Fruit fly (Drosophila melanogaster) whole organism, embryonic: Measurements from ENCODE around the gene Dbp73D.
A peak's percentile ranks its signal among the peaks of the same experiment; 100 is the strongest.

ENCODE experiments used
- ATbp ChIP-seq: fragments of 200-800 bp; sonication (Bioruptor generic); optimal IDR thresholded peaks from 2 replicates; lab custom pipeline; 2017; ENCODE audit warnings: missing biosample characterization, mild to moderate bottlenecking, missing genetic modification characterization, missing genetic modification reagents
- Abd-B ChIP-seq: fragments of 200-800 bp; sonication (Bioruptor generic); optimal IDR thresholded peaks from 2 replicates; lab custom pipeline; 2018; ENCODE audit warnings: missing biosample characterization, mild to moderate bottlenecking, missing genetic modification characterization, moderate library complexity
- Aef1 ChIP-seq: fragments of 200-800 bp; sonication (Bioruptor generic); IDR thresholded peaks from 3 replicates; pipeline ENCODE4 v1.3.6; 2022; ENCODE audit warnings: missing biosample characterization, missing genetic modification characterization
- Awh ChIP-seq: fragments of 200-800 bp; sonication (Bioruptor generic); IDR thresholded peaks from 2 replicates; pipeline ENCODE4, ENCODE4 v1.3.6; 2022; ENCODE audit warnings: missing biosample characterization, missing genetic modification characterization
- Blimp-1 ChIP-seq: fragments of 200-800 bp; sonication (Bioruptor generic); optimal IDR thresholded peaks from 3 replicates; lab custom pipeline; 2018; ENCODE audit warnings: missing biosample characterization, missing genetic modification characterization, mild to moderate bottlenecking, moderate library complexity, missing genetic modification reagents
- CG1024 ChIP-seq: fragments of 200-800 bp; sonication (Bioruptor generic); IDR thresholded peaks from 2 replicates; pipeline ENCODE4 v1.3.6; 2022; ENCODE audit warnings: missing biosample characterization, missing genetic modification characterization
- CG10959 ChIP-seq: fragments of 200-800 bp; sonication (Bioruptor generic); IDR thresholded peaks from 2 replicates; pipeline ENCODE4 v1.3.6; 2022; ENCODE audit warnings: missing biosample characterization, missing genetic modification characterization
- CG10979 ChIP-seq: fragments of 200-800 bp; sonication (Bioruptor generic); optimal IDR thresholded peaks from 2 replicates; lab custom pipeline; 2018; ENCODE audit warnings: missing biosample characterization, mild to moderate bottlenecking, missing genetic modification characterization, moderate library complexity
- CG14050 ChIP-seq: fragments of 200-800 bp; sonication (Bioruptor generic); IDR thresholded peaks from 3 replicates; pipeline ENCODE4 v1.3.6; 2022; ENCODE audit warnings: missing biosample characterization, missing genetic modification characterization
- CG14441 ChIP-seq: fragments of 200-800 bp; sonication (Bioruptor generic); IDR thresholded peaks from 2 replicates; pipeline ENCODE4 v1.3.6; 2022; ENCODE audit warnings: missing biosample characterization, missing genetic modification characterization
- CG14965 ChIP-seq: fragments of 200-800 bp; sonication (Bioruptor generic); optimal IDR thresholded peaks from 2 replicates; lab custom pipeline; 2016; ENCODE audit warnings: missing biosample characterization, missing genetic modification characterization, borderline replicate concordance
- CG15479 ChIP-seq: fragments of 200-800 bp; sonication (Bioruptor generic); optimal IDR thresholded peaks from 3 replicates; lab custom pipeline; 2019; ENCODE audit warnings: missing biosample characterization, mild to moderate bottlenecking, missing genetic modification characterization, moderate library complexity
- CG1603 ChIP-seq: fragments of 200-800 bp; sonication (Bioruptor generic); optimal IDR thresholded peaks from 2 replicates; lab custom pipeline; 2019; ENCODE audit warnings: missing biosample characterization, mild to moderate bottlenecking, missing genetic modification characterization, moderate library complexity
- CG2712 ChIP-seq: fragments of 200-800 bp; optimal IDR thresholded peaks from 3 replicates; lab custom pipeline; 2019; ENCODE audit warnings: missing biosample characterization, mild to moderate bottlenecking, missing genetic modification characterization, moderate library complexity
- CG2889 ChIP-seq: fragments of 200-800 bp; sonication (Bioruptor generic); IDR thresholded peaks from 3 replicates; pipeline ENCODE4 v1.3.6; 2022; ENCODE audit warnings: missing biosample characterization, missing genetic modification characterization
- CG3281 ChIP-seq: fragments of 200-800 bp; sonication (Bioruptor generic); optimal IDR thresholded peaks from 3 replicates; lab custom pipeline; 2017; ENCODE audit warnings: missing biosample characterization, mild to moderate bottlenecking, missing genetic modification characterization
- CG3847 ChIP-seq: fragments of 200-800 bp; sonication (Bioruptor generic); IDR thresholded peaks from 2 replicates; pipeline ENCODE4 v1.3.6; 2022; ENCODE audit warnings: missing biosample characterization, missing genetic modification characterization
- CG42726 ChIP-seq: fragments of 200-800 bp; sonication (Bioruptor generic); IDR thresholded peaks from 2 replicates; pipeline ENCODE4 v1.3.6; 2022; ENCODE audit warnings: missing biosample characterization, missing genetic modification characterization; ENCODE audit not compliant: partially characterized antibody
- CG4360 ChIP-seq: fragments of 200-800 bp; sonication (Bioruptor generic); IDR thresholded peaks from 2 replicates; pipeline ENCODE4 v1.3.6; 2022; ENCODE audit warnings: missing biosample characterization, missing genetic modification characterization
- CG4707 ChIP-seq: fragments of 200-800 bp; sonication (Bioruptor generic); optimal IDR thresholded peaks from 2 replicates; lab custom pipeline; 2018; ENCODE audit warnings: missing biosample characterization, mild to moderate bottlenecking, missing genetic modification characterization, moderate library complexity
- CG6272 ChIP-seq: fragments of 200-800 bp; sonication (Bioruptor generic); IDR thresholded peaks from 2 replicates; pipeline ENCODE4 v1.3.6; 2022; ENCODE audit warnings: missing biosample characterization, missing genetic modification characterization
- CG6689 ChIP-seq: fragments of 200-800 bp; sonication (Bioruptor generic); IDR thresholded peaks from 2 replicates; pipeline ENCODE4 v1.3.6; 2022; ENCODE audit warnings: missing biosample characterization, missing genetic modification characterization
- CG7745 ChIP-seq: fragments of 200-800 bp; sonication (Bioruptor generic); optimal IDR thresholded peaks from 2 replicates; lab custom pipeline; 2018; ENCODE audit warnings: missing biosample characterization, mild to moderate bottlenecking, missing genetic modification characterization, moderate library complexity
- CG8290 ChIP-seq, 3 experiments: fragments of 200-800 bp; sonication (Bioruptor generic); optimal IDR thresholded peaks; 2 replicates each; lab custom pipeline; 2016 to 2019; ENCODE audit warnings: missing biosample characterization in 3 of 3, missing genetic modification characterization in 3 of 3, mild to moderate bottlenecking in 2 of 3, moderate library complexity in 1 of 3
- CG8388 ChIP-seq: fragments of 200-800 bp; sonication (Bioruptor generic); optimal IDR thresholded peaks from 2 replicates; lab custom pipeline; 2019; ENCODE audit warnings: missing biosample characterization, mild to moderate bottlenecking, missing genetic modification characterization, moderate library complexity
- CG9876 ChIP-seq: fragments of 200-800 bp; sonication (Bioruptor generic); optimal IDR thresholded peaks from 2 replicates; lab custom pipeline; 2016; ENCODE audit warnings: missing biosample characterization, missing genetic modification characterization
- Drgx ChIP-seq: fragments of 200-800 bp; sonication (Bioruptor generic); IDR thresholded peaks from 2 replicates; pipeline ENCODE4 v1.3.6; 2022; ENCODE audit warnings: missing biosample characterization, missing genetic modification characterization
- Fer2 ChIP-seq: fragments of 200-800 bp; sonication (Bioruptor generic); optimal IDR thresholded peaks from 2 replicates; lab custom pipeline; 2018; ENCODE audit warnings: missing biosample characterization, mild to moderate bottlenecking, missing genetic modification characterization, moderate library complexity
- Fer3 ChIP-seq: fragments of 200-800 bp; sonication (Bioruptor generic); optimal IDR thresholded peaks from 2 replicates; lab custom pipeline; 2018; ENCODE audit warnings: missing biosample characterization, mild to moderate bottlenecking, missing genetic modification characterization, moderate library complexity
- GATAe ChIP-seq: fragments of 200-800 bp; sonication (Bioruptor generic); conservative IDR thresholded peaks from 2 replicates; pipeline ENCODE4 v1.3.6; 2022; ENCODE audit warnings: missing biosample characterization, missing genetic modification characterization
- HLHmδ ChIP-seq: fragments of 200-800 bp; sonication (Bioruptor generic); optimal IDR thresholded peaks from 2 replicates; lab custom pipeline; 2018; ENCODE audit warnings: missing biosample characterization, mild to moderate bottlenecking, missing genetic modification characterization, moderate library complexity
- Hand ChIP-seq: fragments of 200-800 bp; sonication (Bioruptor generic); optimal IDR thresholded peaks from 2 replicates; lab custom pipeline; 2017; ENCODE audit warnings: mild to moderate bottlenecking, missing biosample characterization, missing genetic modification reagents, missing genetic modification characterization
- Hey ChIP-seq: fragments of 200-800 bp; sonication (Bioruptor generic); optimal IDR thresholded peaks from 3 replicates; lab custom pipeline; 2018; ENCODE audit warnings: missing biosample characterization, mild to moderate bottlenecking, missing genetic modification characterization
- Hmx ChIP-seq: fragments of 200-800 bp; sonication (Bioruptor generic); optimal IDR thresholded peaks from 2 replicates; lab custom pipeline; 2016; ENCODE audit warnings: missing biosample characterization, missing genetic modification characterization
- Kr ChIP-seq: fragments of 200-800 bp; sonication (Bioruptor generic); optimal IDR thresholded peaks from 2 replicates; lab custom pipeline; 2017; ENCODE audit warnings: missing biosample characterization, mild to moderate bottlenecking, missing genetic modification characterization
- Lpt ChIP-seq: fragments of >200 bp; optimal IDR thresholded peaks from 2 replicates; lab custom pipeline; 2018; ENCODE audit warnings: missing biosample characterization, missing genetic modification characterization
- Nf-YB ChIP-seq: fragments of 200-800 bp; sonication (Bioruptor generic); optimal IDR thresholded peaks from 3 replicates; lab custom pipeline; 2019; ENCODE audit warnings: missing biosample characterization, mild to moderate bottlenecking, missing genetic modification characterization, moderate library complexity
- Ravus ChIP-seq: fragments of 200-800 bp; sonication (Bioruptor generic); IDR thresholded peaks from 2 replicates; pipeline ENCODE4 v1.3.6; 2022; ENCODE audit warnings: missing biosample characterization, missing genetic modification characterization
- Sox100B ChIP-seq: fragments of 200-800 bp; sonication (Bioruptor generic); optimal IDR thresholded peaks from 3 replicates; lab custom pipeline; 2018; ENCODE audit warnings: missing biosample characterization, mild to moderate bottlenecking, missing genetic modification characterization
- Usf ChIP-seq: fragments of 200-800 bp; sonication (Bioruptor generic); optimal IDR thresholded peaks from 2 replicates; lab custom pipeline; 2017; ENCODE audit warnings: missing genotype, missing biosample characterization, missing genetic modification characterization
- YL-1 ChIP-seq: fragments of 200-800 bp; sonication (Bioruptor generic); optimal IDR thresholded peaks from 3 replicates; lab custom pipeline; 2017; ENCODE audit warnings: missing biosample characterization, mild to moderate bottlenecking, missing genetic modification characterization
- abd-A ChIP-seq: fragments of 200-800 bp; sonication (Bioruptor generic); optimal IDR thresholded peaks from 3 replicates; lab custom pipeline; 2019; ENCODE audit warnings: missing biosample characterization, mild to moderate bottlenecking, missing genetic modification characterization, moderate library complexity
- cg ChIP-seq: fragments of 200-800 bp; sonication (Bioruptor generic); optimal IDR thresholded peaks from 3 replicates; lab custom pipeline; 2019; ENCODE audit warnings: missing biosample characterization, mild to moderate bottlenecking, missing genetic modification characterization, moderate library complexity
- gcm ChIP-seq: fragments of 200-800 bp; sonication (Bioruptor generic); optimal IDR thresholded peaks from 2 replicates; lab custom pipeline; 2019; ENCODE audit warnings: missing biosample characterization, mild to moderate bottlenecking, missing genetic modification characterization, moderate library complexity
- hbn ChIP-seq: fragments of 200-800 bp; sonication (Bioruptor generic); IDR thresholded peaks from 2 replicates; pipeline ENCODE4 v1.3.6; 2022; ENCODE audit warnings: missing biosample characterization, missing genetic modification characterization; ENCODE audit not compliant: partially characterized antibody
- klu ChIP-seq: fragments of 200-800 bp; sonication (Bioruptor generic); IDR thresholded peaks from 2 replicates; pipeline ENCODE4 v1.3.6; 2022; ENCODE audit warnings: missing biosample characterization, missing genetic modification characterization
- kni ChIP-seq: fragments of 200-800 bp; sonication (Bioruptor generic); optimal IDR thresholded peaks from 3 replicates; lab custom pipeline; 2017; ENCODE audit warnings: mild to moderate bottlenecking, missing biosample characterization, missing genetic modification reagents, missing genetic modification characterization
- tx ChIP-seq: fragments of 200-800 bp; sonication (Bioruptor generic); optimal IDR thresholded peaks from 2 replicates; lab custom pipeline; 2016; ENCODE audit warnings: missing biosample characterization, missing genetic modification characterization
- vfl ChIP-seq: fragments of 200-800 bp; sonication (Bioruptor generic); optimal IDR thresholded peaks from 2 replicates; lab custom pipeline; 2016; ENCODE audit warnings: missing biosample characterization, missing genetic modification characterization

Dbp73D gene

DNA sequence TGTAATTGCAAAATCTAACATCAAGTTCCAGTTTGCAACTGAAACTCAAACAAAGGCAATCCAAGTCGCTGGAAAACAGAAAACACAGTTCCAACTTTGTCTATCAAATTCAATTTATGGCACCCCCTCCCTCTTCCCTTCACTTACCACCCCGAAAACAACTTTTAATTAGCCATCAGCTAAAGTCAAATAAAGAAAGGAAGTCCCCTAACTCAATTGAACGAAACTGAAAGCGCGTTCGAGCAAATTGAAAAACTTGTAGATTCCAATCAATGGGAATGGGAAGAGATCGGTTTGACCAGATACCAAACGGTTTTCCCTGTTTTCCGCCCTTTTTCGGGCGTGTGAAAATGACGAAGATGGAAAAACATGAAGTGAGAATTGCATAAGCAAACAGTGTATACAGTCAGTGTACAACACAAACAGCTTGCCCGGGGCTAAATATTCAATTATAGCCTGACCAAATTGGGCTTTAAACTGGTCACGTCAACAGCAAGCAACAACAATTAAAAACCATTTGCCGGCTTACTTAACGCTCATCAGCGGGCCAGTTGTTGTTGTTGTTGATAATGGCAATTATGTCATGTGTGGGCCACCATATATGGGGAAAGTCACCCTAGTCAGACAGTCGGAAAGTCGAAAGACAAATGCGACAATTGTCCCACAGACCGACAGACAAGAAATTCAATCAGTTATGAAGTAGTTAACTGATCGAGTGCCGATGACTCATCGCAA is 31.2 kb downstream of the Dbp73D start (continued):
- TF ChIP-seq vfl (GFP tag; lab: Kevin White, UChicago) (no peak), CG14965 (no peak), CG7745 (no peak), CG1024 (GFP tag; lab: Robert Waterston, UW) (no peak), Usf (GFP tag; lab: Kevin White, UChicago) (no peak), HLHmδ (GFP tag; lab: Kevin White, UChicago) (no peak), CG15479 (GFP tag; lab: Kevin White, UChicago) (no peak), CG14050 (GFP tag; lab: Robert Waterston, UW) (no peak), CG9876 (GFP tag; lab: Kevin White, UChicago) (no peak), CG6272 (no peak), CG8290 (GFP tag; optimal IDR thresholded peaks at IDR 0.05; lab: Kevin White, UChicago) (no peak), CG8290 (tag; optimal IDR thresholded peaks at IDR 0.05; lab: Kevin White, UChicago) (peak in 1 of 2 experiments; percentile 9), CG4360 (GFP tag; lab: Robert Waterston, UW) (peak; percentile 56; the same call in 1 of the 2 replicates), ATbp (GFP tag; lab: Kevin White, UChicago) (peak; percentile 19), CG14441 (GFP tag; lab: Robert Waterston, UW) (0 out of 2 replicates have a peak, but pooled peaks have one; percentile 16), Fer2 (tag; lab: Kevin White, UChicago) (no peak), CG1603 (tag; lab: Kevin White, UChicago) (peak; percentile 24), Fer3 (tag; lab: Kevin White, UChicago) (no peak), gcm (GFP tag; lab: Kevin White, UChicago) (peak; percentile 23), CG42726 (GFP tag; lab: Robert Waterston, UW) (no peak), Blimp-1 (GFP tag; lab: Kevin White, UChicago) (peak; percentile 65), Aef1 (GFP tag; lab: Robert Waterston, UW) (no peak), CG8388 (GFP tag; lab: Kevin White, UChicago) (no peak), CG3281 (GFP tag; lab: Kevin White, UChicago) (no peak), klu (no peak), Sox100B (GFP tag; lab: Kevin White, UChicago) (peak; percentile 11), Ravus (GFP tag; lab: Robert Waterston, UW) (no peak), CG2889 (no peak), Hmx (GFP tag; lab: Kevin White, UChicago) (no peak), Hand (GFP tag; lab: Kevin White, UChicago) (no peak), CG4707 (GFP tag; lab: Kevin White, UChicago) (no peak), Kr (GFP tag; lab: Kevin White, UChicago) (no peak), CG10979 (tag; lab: Kevin White, UChicago) (no peak), Abd-B (GFP tag; lab: Kevin White, UChicago) (no peak), Hey (tag; lab: Kevin White, UChicago) (no peak), YL-1 (GFP tag; lab: Kevin White, UChicago) (no peak), Awh (GFP tag; lab: Robert Waterston, UW) (peak; percentile 44; the same call in 1 of the 2 replicates), CG2712 (tag; lab: Kevin White, UChicago) (no peak), GATAe (GFP tag; lab: Robert Waterston, UW) (no peak), kni (GFP tag; lab: Kevin White, UChicago) (peak; percentile 64), tx (no peak), Lpt (no peak), abd-A (tag; lab: Kevin White, UChicago) (no peak), CG3847 (no peak), CG6689 (0 out of 2 replicates have a peak, but pooled peaks have one; percentile 11), hbn (GFP tag; lab: Robert Waterston, UW) (no peak), cg (no peak), Drgx (no peak), CG10959 (GFP tag; lab: Robert Waterston, UW) (no peak), Nf-YB (GFP tag; lab: Kevin White, UChicago) (no peak)
